Fruit fly (Drosophila melanogaster) whole organism, adult: ENCODE measurements around the gene CG33939.

ENCODE experiments used
- CG11617 ChIP-seq: fragments of 200-800 bp; sonication (Bioruptor generic); optimal IDR thresholded peaks from 2 replicates; lab custom pipeline; 2017; ENCODE audit warnings: mild to moderate bottlenecking, missing biosample characterization, missing genetic modification reagents, missing genetic modification characterization
- CG12768 ChIP-seq: fragments of 200-800 bp; sonication (Bioruptor generic); optimal IDR thresholded peaks from 2 replicates; lab custom pipeline; 2017; ENCODE audit warnings: missing biosample characterization, missing genetic modification characterization, mild to moderate bottlenecking, moderate library complexity, missing genetic modification reagents
- CG14711 ChIP-seq: fragments of 200-800 bp; sonication (Bioruptor generic); optimal IDR thresholded peaks from 2 replicates; lab custom pipeline; 2018; ENCODE audit warnings: missing biosample characterization, mild to moderate bottlenecking, missing genetic modification characterization, moderate library complexity
- CG1620 ChIP-seq: fragments of 200-800 bp; sonication (Bioruptor generic); optimal IDR thresholded peaks from 2 replicates; lab custom pipeline; 2016; ENCODE audit warnings: missing biosample characterization, missing genetic modification characterization
- CG33017 ChIP-seq: fragments of 200-800 bp; sonication (Bioruptor generic); optimal IDR thresholded peaks from 2 replicates; lab custom pipeline; 2018; ENCODE audit warnings: missing biosample characterization, mild to moderate bottlenecking, missing genetic modification characterization, moderate library complexity
- CG5204 ChIP-seq: fragments of 200-800 bp; sonication (Bioruptor generic); optimal IDR thresholded peaks from 2 replicates; lab custom pipeline; 2016; ENCODE audit warnings: missing biosample characterization, missing genetic modification characterization
- CG7045 ChIP-seq: fragments of 200-800 bp; sonication (Bioruptor generic); optimal IDR thresholded peaks from 2 replicates; lab custom pipeline; 2017; ENCODE audit warnings: missing biosample characterization, mild to moderate bottlenecking, missing genetic modification characterization
- CG7101 ChIP-seq: fragments of 200-800 bp; sonication (Bioruptor generic); optimal IDR thresholded peaks from 2 replicates; lab custom pipeline; 2018; ENCODE audit warnings: missing biosample characterization, mild to moderate bottlenecking, missing genetic modification characterization, moderate library complexity
- Clk ChIP-seq: fragments of 200-800 bp; sonication (Bioruptor generic); optimal IDR thresholded peaks from 2 replicates; lab custom pipeline; 2017; ENCODE audit warnings: missing biosample characterization, missing genetic modification characterization
- Crg-1 ChIP-seq: fragments of 200-800 bp; sonication (Bioruptor generic); optimal IDR thresholded peaks from 2 replicates; lab custom pipeline; 2016; ENCODE audit warnings: missing biosample characterization, missing genetic modification characterization
- Hr96 ChIP-seq: fragments of 200-800 bp; sonication (Bioruptor generic); optimal IDR thresholded peaks from 2 replicates; lab custom pipeline; 2016; ENCODE audit warnings: missing biosample characterization, missing genetic modification characterization
- Mnt ChIP-seq: fragments of 200-800 bp; sonication (Bioruptor generic); optimal IDR thresholded peaks from 2 replicates; lab custom pipeline; 2016; ENCODE audit warnings: missing biosample characterization, mild to moderate bottlenecking, missing genetic modification characterization
- bab1 ChIP-seq: fragments of 200-800 bp; sonication (Bioruptor generic); optimal IDR thresholded peaks from 3 replicates; lab custom pipeline; 2019; ENCODE audit warnings: missing biosample characterization, mild to moderate bottlenecking, missing genetic modification characterization, moderate library complexity
- cic ChIP-seq: fragments of 200-800 bp; sonication (Bioruptor generic); optimal IDR thresholded peaks from 2 replicates; lab custom pipeline; 2017; ENCODE audit warnings: missing biosample characterization, mild to moderate bottlenecking, missing genetic modification characterization, moderate library complexity
- cnc ChIP-seq, 2 experiments: fragments of >200 bp; optimal IDR thresholded peaks; 2 replicates each; lab custom pipeline; 2017
- kay ChIP-seq: fragments of 200-800 bp; sonication (Bioruptor generic); peaks from one replicate; lab custom pipeline; 2016; ENCODE audit warnings: missing biosample characterization, missing genetic modification characterization, borderline replicate concordance
- ovo ChIP-seq: fragments of 200-800 bp; sonication (Bioruptor generic); optimal IDR thresholded peaks from 2 replicates; lab custom pipeline; 2016; ENCODE audit warnings: missing biosample characterization, missing genetic modification characterization
- pad ChIP-seq: fragments of 200-800 bp; sonication (Bioruptor generic); optimal IDR thresholded peaks from 3 replicates; lab custom pipeline; 2017; ENCODE audit warnings: missing biosample characterization, missing genetic modification characterization, mild to moderate bottlenecking, moderate library complexity, missing genetic modification reagents
- tj ChIP-seq: fragments of 200-800 bp; sonication (Bioruptor generic); optimal IDR thresholded peaks from 3 replicates; lab custom pipeline; 2017; ENCODE audit warnings: missing biosample characterization, mild to moderate bottlenecking, missing genetic modification characterization, moderate library complexity
- toe ChIP-seq: fragments of 200-800 bp; sonication (Bioruptor generic); optimal IDR thresholded peaks from 2 replicates; lab custom pipeline; 2016; ENCODE audit warnings: missing biosample characterization, missing genetic modification characterization

CG33939 gene

DNA sequence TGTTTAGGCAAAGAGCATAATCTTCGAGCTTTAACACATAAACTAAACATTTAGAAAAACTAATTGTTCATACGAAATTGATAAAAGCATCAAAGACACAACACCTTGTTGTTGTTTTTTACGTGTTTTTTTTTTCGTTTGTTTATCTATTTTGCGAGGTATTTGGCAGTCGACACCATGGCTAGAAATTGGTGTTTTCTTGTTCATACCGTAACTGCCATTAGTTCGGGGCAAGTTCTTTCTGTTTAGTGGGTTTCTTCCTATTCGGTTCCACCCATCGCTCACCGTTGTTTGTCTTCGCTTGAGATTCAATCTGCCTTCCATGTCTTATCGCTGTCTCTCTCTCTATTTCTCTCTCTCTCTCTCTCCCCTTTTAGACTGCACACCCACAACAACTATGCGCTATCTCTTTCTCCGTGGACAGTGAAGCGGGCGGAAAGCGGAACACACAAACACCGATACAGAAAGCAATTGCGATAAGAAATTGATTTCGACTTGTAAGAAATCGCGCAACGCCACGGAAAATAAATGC, 28.2 kb downstream of the CG33939 start:
- TF ChIP-seq CG5204 (no peak), cnc (optimal IDR thresholded peaks at IDR 0.05; lab: Kevin White, UChicago) (no peak), CG33017 (no peak), bab1 (GFP tag; lab: Kevin White, UChicago) (peak; percentile 5), CG14711 (tag; lab: Kevin White, UChicago) (peak; percentile 16), pad (GFP tag; lab: Kevin White, UChicago) (peak; percentile 33), cic (GFP tag; lab: Kevin White, UChicago) (peak; percentile 25), CG1620 (GFP tag; lab: Kevin White, UChicago) (no peak), CG11617 (GFP tag; lab: Kevin White, UChicago) (peak; percentile 6), Mnt (no peak)

DNA sequence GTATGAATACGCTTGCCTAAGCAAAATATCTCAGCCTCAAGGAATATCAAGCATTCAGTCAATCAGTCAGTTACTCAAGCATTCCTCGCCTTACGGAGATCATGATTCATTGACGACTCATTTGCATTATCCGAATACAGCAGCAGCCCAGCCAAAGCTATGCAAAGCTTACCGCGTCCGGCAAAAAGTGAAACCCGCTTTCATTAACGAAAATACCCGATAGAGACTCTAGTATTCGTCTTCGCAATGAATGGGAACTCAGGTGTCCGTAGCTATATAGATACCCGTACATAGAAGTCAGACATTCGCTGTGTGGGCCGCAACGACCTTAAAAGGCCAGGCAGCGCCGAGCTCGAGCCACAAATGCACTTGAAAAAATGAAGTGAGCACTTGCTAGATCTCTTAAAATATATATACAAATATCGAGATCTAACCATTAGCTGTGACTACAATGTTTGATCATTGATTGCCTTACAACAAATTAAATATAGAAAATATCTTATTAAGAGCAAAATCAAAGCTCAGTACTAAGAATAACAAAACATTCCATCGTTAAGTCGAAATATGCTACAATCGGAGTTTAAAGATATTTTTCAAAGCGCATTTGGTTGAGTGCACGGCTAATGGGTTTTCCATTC, 29.8 kb downstream of the CG33939 start:
- no peak for TF ChIP-seq CG1620 (GFP tag; lab: Kevin White, UChicago)
- no peak for TF ChIP-seq CG11617 (GFP tag; lab: Kevin White, UChicago)
- TF ChIP-seq CG12768 (GFP tag; lab: Kevin White, UChicago), result no peak
- no peak for TF ChIP-seq CG7101
- no peak for TF ChIP-seq ovo (GFP tag; lab: Kevin White, UChicago)
- no peak for TF ChIP-seq CG7045
- TF ChIP-seq kay (GFP tag; lab: Kevin White, UChicago), result peak; percentile 62
- no peak for TF ChIP-seq tj (GFP tag; lab: Kevin White, UChicago)
- no peak for TF ChIP-seq bab1 (GFP tag; lab: Kevin White, UChicago)
- TF ChIP-seq Crg-1 (GFP tag; lab: Kevin White, UChicago), result no peak
- TF ChIP-seq Clk, result no peak
- no peak for TF ChIP-seq Mnt
- peak; percentile 27 for TF ChIP-seq cic (GFP tag; lab: Kevin White, UChicago)
- TF ChIP-seq CG14711 (tag; lab: Kevin White, UChicago), result no peak
- no peak for TF ChIP-seq Hr96
- TF ChIP-seq cnc (optimal IDR thresholded peaks at IDR 0.05; lab: Kevin White, UChicago), result no peak
- TF ChIP-seq toe, result no peak

DNA sequence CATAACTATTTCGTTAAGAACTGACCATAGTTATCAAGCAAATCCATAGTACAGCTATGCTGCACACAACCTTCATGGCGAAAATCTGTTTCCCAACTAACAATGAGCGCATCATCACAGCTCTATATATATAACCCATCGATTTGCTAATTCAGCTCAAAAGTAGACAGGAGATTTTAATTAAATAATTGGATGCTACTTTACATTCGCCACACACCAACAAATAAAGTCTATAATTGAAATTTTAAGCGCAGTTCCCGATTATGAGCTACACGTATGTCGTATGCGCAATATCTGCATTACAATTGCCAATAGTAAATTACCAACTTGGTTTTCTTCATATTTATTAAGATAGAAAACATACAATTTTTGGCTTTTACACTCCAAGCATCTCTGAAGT, 38.9 kb downstream of the CG33939 start, which contains the start of gene Obp18a:
TSS of gene Obp18a (minus strand) at position 101 of the 400 bp plus-strand sequence.
- TF ChIP-seq kay (GFP tag; lab: Kevin White, UChicago), result no peak
- no peak for TF ChIP-seq CG11617 (GFP tag; lab: Kevin White, UChicago)
- no peak for TF ChIP-seq Mnt
- no peak for TF ChIP-seq CG33017
- no peak for TF ChIP-seq Crg-1 (GFP tag; lab: Kevin White, UChicago)
- no peak for TF ChIP-seq tj (GFP tag; lab: Kevin White, UChicago)
- TF ChIP-seq bab1 (GFP tag; lab: Kevin White, UChicago), result no peak
- TF ChIP-seq CG14711 (tag; lab: Kevin White, UChicago), result no peak
- no peak for TF ChIP-seq cic (GFP tag; lab: Kevin White, UChicago)
- TF ChIP-seq CG5204, result no peak
- TF ChIP-seq Hr96, result no peak
- no peak for TF ChIP-seq ovo (GFP tag; lab: Kevin White, UChicago)
- no peak for TF ChIP-seq CG12768 (GFP tag; lab: Kevin White, UChicago)
- no peak for TF ChIP-seq toe
- TF ChIP-seq CG1620 (GFP tag; lab: Kevin White, UChicago), result no peak
- no peak for TF ChIP-seq CG7101
- no peak for TF ChIP-seq Clk

DNA sequence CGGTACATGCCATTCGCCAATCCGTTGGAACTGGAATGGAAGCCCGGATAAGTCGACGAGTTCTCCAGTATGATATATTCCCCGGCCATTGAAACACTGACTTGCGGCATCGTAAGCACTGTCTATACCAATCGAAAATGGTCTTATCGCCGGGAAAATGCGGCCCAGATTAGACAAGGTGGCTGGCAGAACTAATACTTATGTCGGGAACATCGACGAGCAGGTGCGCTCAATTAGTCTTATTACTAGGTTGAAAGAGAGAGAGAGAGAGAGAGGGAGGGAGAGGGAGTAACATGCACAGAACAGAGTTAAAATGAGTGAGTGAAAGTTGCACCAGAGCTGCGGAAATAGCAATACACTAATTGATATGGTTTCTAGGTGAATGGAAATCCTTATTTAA, 47.5 kb downstream of the CG33939 start, which contains the start of gene tgy:
TSS of gene tgy (minus strand) at position 101 of the 400 bp plus-strand sequence.
- TF ChIP-seq Clk (no peak), cic (GFP tag; lab: Kevin White, UChicago) (no peak), pad (GFP tag; lab: Kevin White, UChicago) (no peak), Mnt (no peak), tj (GFP tag; lab: Kevin White, UChicago) (no peak), CG7101 (no peak), Hr96 (no peak)

dm6 chrX:19124288-19124687, 50.4 kb downstream of the CG33939 start, which contains the start of gene CG15882:
Gene CG15882, minus strand, starts transcription at chrX:19124388.
- TF ChIP-seq pad (GFP tag; lab: Kevin White, UChicago) (no peak), CG5204 (no peak)
